Worm (Caenorhabditis elegans) whole organism, L1 larva: ENCODE results near the gene nhr-251.

Experiments
- C16A3.4 ChIP-seq: fragments of 150-350 bp; optimal IDR thresholded peaks from 2 replicates; lab custom pipeline; 2014; ENCODE audit warnings: missing biosample characterization, missing genetic modification characterization
- F16B12.6 ChIP-seq: fragments of 150-350 bp; optimal IDR thresholded peaks from 2 replicates; lab custom pipeline; 2014; ENCODE audit warnings: missing biosample characterization, missing genetic modification characterization
- aly-2 ChIP-seq: fragments of 150-350 bp; optimal IDR thresholded peaks from 2 replicates; lab custom pipeline; 2014; ENCODE audit warnings: missing biosample characterization, missing genetic modification characterization
- ceh-8 ChIP-seq: fragments of 200-800 bp; sonication (Bioruptor generic); optimal IDR thresholded peaks from 2 replicates; lab custom pipeline; 2018; ENCODE audit warnings: mild to moderate bottlenecking, missing genetic modification characterization, moderate library complexity, missing compliant biosample characterization
- ceh-82 ChIP-seq, 3 experiments: fragments of 150-350 bp in 1 of 3; sonication (generic microtip) in 2 of 3; optimal IDR thresholded peaks; 2 replicates each; lab custom pipeline; 2014 to 2017; ENCODE audit warnings: missing biosample characterization in 3 of 3, missing genetic modification characterization in 3 of 3
- ets-5 ChIP-seq: fragments of 200-800 bp; sonication (Bioruptor generic); IDR thresholded peaks from 2 replicates; pipeline ENCODE4 v1.3.6; 2022; ENCODE audit warnings: missing genetic modification characterization, missing compliant biosample characterization
- fkh-10 ChIP-seq: sonication (generic microtip); optimal IDR thresholded peaks from 2 replicates; lab custom pipeline; 2017; ENCODE audit warnings: missing biosample characterization, missing genetic modification reagents, missing genetic modification characterization
- grh-1 ChIP-seq: fragments of 200-800 bp; sonication (Bioruptor generic); IDR thresholded peaks from 2 replicates; pipeline ENCODE4 v1.3.6; 2022; ENCODE audit warnings: missing genetic modification reagents, missing genetic modification characterization, missing compliant biosample characterization
- irx-1 ChIP-seq: sonication (generic microtip); optimal IDR thresholded peaks from 2 replicates; lab custom pipeline; 2016; ENCODE audit warnings: missing genetic modification characterization, missing compliant biosample characterization
- jun-1 ChIP-seq: fragments of 150-350 bp; optimal IDR thresholded peaks from 2 replicates; lab custom pipeline; 2014; ENCODE audit warnings: missing biosample characterization, missing genetic modification reagents, missing genetic modification characterization
- lin-14 ChIP-seq: fragments of 200-800 bp; sonication (Bioruptor generic); optimal IDR thresholded peaks from 2 replicates; lab custom pipeline; 2018; ENCODE audit warnings: mild to moderate bottlenecking, missing genetic modification characterization, moderate library complexity, missing compliant biosample characterization
- lin-35 ChIP-seq, 2 experiments: fragments of 150-350 bp; optimal IDR thresholded peaks; 2 replicates each; lab custom pipeline; 2014; ENCODE audit warnings: missing biosample characterization in 2 of 2, missing genetic modification characterization in 2 of 2, missing genetic modification reagents in 2 of 2
- lsy-2 ChIP-seq, 2 experiments: fragments of 150-350 bp; optimal IDR thresholded peaks; 2 replicates each; lab custom pipeline; 2014; ENCODE audit warnings: missing biosample characterization in 2 of 2, missing genetic modification characterization in 2 of 2
- nhr-12 ChIP-seq: sonication (generic microtip); optimal IDR thresholded peaks from 2 replicates; lab custom pipeline; 2017; ENCODE audit warnings: missing biosample characterization, missing genetic modification characterization
- nhr-19 ChIP-seq: fragments of 200-800 bp; sonication (Bioruptor generic); conservative IDR thresholded peaks from 2 replicates; pipeline ENCODE4 v1.3.6; 2022; ENCODE audit warnings: missing genetic modification characterization, missing compliant biosample characterization
- nhr-47 ChIP-seq: sonication (generic microtip); optimal IDR thresholded peaks from 2 replicates; lab custom pipeline; 2016; ENCODE audit warnings: mild to moderate bottlenecking, missing genetic modification characterization, moderate library complexity, missing compliant biosample characterization
- nhr-84 ChIP-seq: sonication (generic microtip); optimal IDR thresholded peaks from 2 replicates; lab custom pipeline; 2017; ENCODE audit warnings: missing biosample characterization, missing genetic modification characterization
- pax-3 ChIP-seq: fragments of 200-800 bp; sonication (Bioruptor generic); optimal IDR thresholded peaks from 2 replicates; lab custom pipeline; 2018; ENCODE audit warnings: mild to moderate bottlenecking, missing genetic modification characterization, moderate library complexity, missing compliant biosample characterization
- skn-1 ChIP-seq: fragments of 150-350 bp; optimal IDR thresholded peaks from 2 replicates; lab custom pipeline; 2014; ENCODE audit warnings: missing biosample characterization, missing genetic modification characterization
- tbx-2 ChIP-seq: sonication (generic microtip); optimal IDR thresholded peaks from 2 replicates; lab custom pipeline; 2016; ENCODE audit warnings: missing genetic modification characterization, missing compliant biosample characterization
- vab-15 ChIP-seq: sonication (generic microtip); optimal IDR thresholded peaks from 2 replicates; lab custom pipeline; 2017; ENCODE audit warnings: missing genotype, mild to moderate bottlenecking, missing genetic modification characterization, missing compliant biosample characterization
- zag-1 ChIP-seq: fragments of 150-350 bp; optimal IDR thresholded peaks from 2 replicates; lab custom pipeline; 2014; ENCODE audit warnings: missing biosample characterization, missing genetic modification characterization

nhr-251 gene

DNA sequence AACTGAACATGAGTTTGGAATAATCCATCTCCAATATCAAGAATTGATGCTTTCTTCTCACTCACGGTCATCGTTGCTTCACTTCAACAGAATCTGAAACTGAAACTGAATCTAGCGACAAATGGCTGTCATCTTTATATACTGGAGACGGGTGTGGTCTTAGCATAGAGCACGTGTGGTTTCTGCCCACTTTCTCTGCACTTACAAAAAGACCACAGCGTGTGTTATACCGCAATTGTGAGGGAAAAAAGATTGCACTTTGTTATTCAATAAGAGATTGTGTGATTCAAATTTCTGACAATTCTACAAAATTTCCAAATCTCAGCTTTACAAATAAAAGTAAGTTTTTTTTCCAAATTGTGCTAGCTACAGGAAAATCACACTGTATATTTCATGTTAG lies 45.8 kb downstream of the nhr-251 start, which contains the start of gene F48G7.12:
TSS of gene F48G7.12 (minus strand) at position 101 of the 400 bp plus-strand sequence.
- TF ChIP-seq C16A3.4 (tag; lab: Kevin White, UChicago) (no peak), skn-1 (tag; lab: Kevin White, UChicago) (no peak)

- TF ChIP-seq ceh-8 (GFP tag; lab: Kevin White, UChicago) (no peak), fkh-10 (no peak), tbx-2 (tag; lab: Kevin White, UChicago) (no peak), pax-3 (tag; lab: Kevin White, UChicago) (no peak), aly-2 (tag; lab: Kevin White, UChicago) (no peak), nhr-12 (tag; lab: Kevin White, UChicago) (no peak), nhr-84 (tag; lab: Kevin White, UChicago) (no peak), jun-1 (no peak), nhr-19 (GFP tag; lab: Robert Waterston, UW) (no peak), zag-1 (tag; lab: Kevin White, UChicago) (no peak), lin-35 (GFP tag; optimal IDR thresholded peaks at IDR 0.05; lab: Kevin White, UChicago) (no peak), grh-1 (GFP tag; lab: Robert Waterston, UW) (no peak), lin-14 (GFP tag; lab: Kevin White, UChicago) (no peak), F16B12.6 (tag; lab: Kevin White, UChicago) (no peak), ceh-82 (tag; optimal IDR thresholded peaks at IDR 0.05; lab: Kevin White, UChicago) (no peak), nhr-47 (tag; lab: Kevin White, UChicago) (no peak), lsy-2 (tag; optimal IDR thresholded peaks at IDR 0.05; lab: Kevin White, UChicago) (no peak), irx-1 (tag; lab: Kevin White, UChicago) (no peak), vab-15 (tag; lab: Kevin White, UChicago) (no peak), ets-5 (GFP tag; lab: Robert Waterston, UW) (no peak)
Measured at ce11 chrV:646888-647287, 46.6 kb downstream of the nhr-251 start, which contains the start of gene ugt-42. ugt-42 (plus strand) TSS chrV:647188.
